Fruit fly (Drosophila melanogaster): ENCODE measurements around the gene Clp.

The Clp gene

DNA sequence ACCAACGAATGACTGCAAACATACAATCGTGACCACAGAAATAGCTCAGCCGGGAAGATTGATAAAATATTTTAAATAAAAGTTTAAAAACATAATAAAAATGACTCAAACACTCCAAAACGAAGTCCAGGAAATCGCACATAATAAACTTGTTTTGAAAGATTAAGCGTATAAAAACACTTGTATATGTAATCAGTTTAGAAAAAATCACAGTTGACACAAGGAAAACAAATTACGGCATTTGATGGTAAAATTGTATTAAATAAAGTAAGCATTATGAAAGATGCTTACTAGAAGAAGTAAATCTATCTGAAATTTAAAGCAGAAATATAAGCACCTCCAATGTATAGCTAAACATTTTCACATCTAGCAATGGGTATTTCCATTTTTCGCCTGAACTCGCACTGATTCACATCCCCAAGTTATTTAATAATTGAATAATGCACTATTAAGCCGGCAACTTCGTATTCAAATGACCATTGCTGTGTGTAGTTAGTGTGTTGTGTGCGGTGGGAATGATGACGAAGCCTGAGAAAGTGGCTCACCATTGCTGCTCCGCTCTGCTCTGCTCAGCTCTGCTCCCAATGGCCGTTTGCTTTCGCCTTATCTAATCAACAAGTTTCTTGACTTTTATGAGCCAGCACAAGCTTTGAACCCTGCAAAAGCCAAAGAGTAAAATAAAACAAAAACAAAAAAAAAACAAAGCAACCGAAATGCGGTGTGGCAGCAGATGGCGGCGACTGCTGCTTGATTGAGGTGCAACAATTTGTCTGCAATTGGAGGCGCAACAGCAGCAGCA lies 27.6 kb downstream of the Clp start:
- TF ChIP-seq CG9948 (tag; optimal IDR thresholded peaks at IDR 0.05) (peak; percentile 42), rn (GFP tag; IDR thresholded peaks at IDR 0.05) (no peak), CG12605 (GFP tag; IDR thresholded peaks at IDR 0.05) (peak; percentile 53; the same call in 1 of the 2 replicates), Pif1A (GFP tag; optimal IDR thresholded peaks at IDR 0.05) (peak; percentile 41), CG17806 (tag; optimal IDR thresholded peaks at IDR 0.05) (peak; percentile 34), CG14655 (GFP tag; optimal IDR thresholded peaks at IDR 0.05) (peak; percentile 83), Pif1B (GFP tag; optimal IDR thresholded peaks at IDR 0.05) (peak; percentile 40), D1 (tag; optimal IDR thresholded peaks at IDR 0.05) (no peak), CG4496 (GFP tag; IDR thresholded peaks at IDR 0.05) (peak; percentile 38; the same call in 2 of the 3 replicates), CG8301 (tag; optimal IDR thresholded peaks at IDR 0.05) (peak; percentile 67), Snoo (tag; optimal IDR thresholded peaks at IDR 0.05) (peak; percentile 28), CG15710 (tag; optimal IDR thresholded peaks at IDR 0.05) (peak; percentile 45), CG34367 (tag; optimal IDR thresholded peaks at IDR 0.05) (no peak), Ets98B (GFP tag; IDR thresholded peaks at IDR 0.05) (no peak; the same call in 1 of the 2 replicates), CG8159 (tag; optimal IDR thresholded peaks at IDR 0.05) (peak; percentile 49)

DNA sequence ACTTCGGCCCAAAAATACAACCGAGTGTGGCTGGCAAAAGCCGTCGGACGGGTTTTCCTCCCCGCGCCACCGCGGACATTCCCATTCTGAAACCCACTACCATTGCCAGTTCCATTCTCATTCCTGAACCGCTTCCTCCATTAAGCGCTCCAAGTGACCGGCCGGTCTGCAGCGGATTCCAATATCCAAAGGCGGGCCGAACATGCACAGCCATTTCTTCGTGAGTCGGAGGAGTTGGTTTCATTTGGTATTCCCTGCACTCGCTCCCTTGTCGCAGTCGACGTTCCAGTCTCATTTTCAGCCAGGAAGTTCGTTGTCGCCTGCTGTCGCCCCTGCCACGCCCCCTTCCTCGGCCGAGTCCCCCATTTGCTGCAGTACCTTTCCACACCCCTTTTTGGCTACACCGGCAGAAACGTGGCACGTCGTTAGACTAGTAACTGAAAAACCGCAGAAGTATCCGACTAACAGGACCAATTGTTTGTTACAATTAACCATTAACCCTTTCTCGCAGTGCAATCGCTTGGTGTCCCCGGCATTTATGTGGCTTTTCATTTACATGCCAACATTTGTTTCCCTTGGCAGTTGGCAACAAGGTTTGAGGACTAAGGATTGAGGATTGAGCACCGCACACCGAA lies 28.3 kb downstream of the Clp start:
- TF ChIP-seq CG13204 (GFP tag; optimal IDR thresholded peaks at IDR 0.05) (peak; percentile 90), Snoo (tag; optimal IDR thresholded peaks at IDR 0.05) (peak; percentile 80), CG8159 (tag; optimal IDR thresholded peaks at IDR 0.05) (peak; percentile 72), CG32121 (GFP tag; IDR thresholded peaks at IDR 0.05) (no peak; the same call in 1 of the 2 replicates), CG14655 (GFP tag; optimal IDR thresholded peaks at IDR 0.05) (peak; percentile 78), CG9948 (tag; optimal IDR thresholded peaks at IDR 0.05) (peak; percentile 63), Pif1A (GFP tag; optimal IDR thresholded peaks at IDR 0.05) (peak; percentile 79), Pif1B (GFP tag; optimal IDR thresholded peaks at IDR 0.05) (peak; percentile 75), CG15710 (tag; optimal IDR thresholded peaks at IDR 0.05) (peak; percentile 61), CG12605 (GFP tag; IDR thresholded peaks at IDR 0.05) (peak; percentile 42), gl (tag; optimal IDR thresholded peaks at IDR 0.05) (peak; percentile 78), rn (GFP tag; IDR thresholded peaks at IDR 0.05) (0 out of 2 replicates have a peak, but pooled peaks have one; percentile 27), D1 (tag; optimal IDR thresholded peaks at IDR 0.05) (no peak), CG34367 (tag; optimal IDR thresholded peaks at IDR 0.05) (peak; percentile 54), CG4496 (GFP tag; IDR thresholded peaks at IDR 0.05) (peak; percentile 77), Ets98B (GFP tag; IDR thresholded peaks at IDR 0.05) (peak; percentile 51), CG10348 (GFP tag; IDR thresholded peaks at IDR 0.05) (no peak), EcR (GFP tag; optimal IDR thresholded peaks at IDR 0.05) (peak; percentile 80), CG8301 (tag; optimal IDR thresholded peaks at IDR 0.05) (peak; percentile 55), CG17806 (tag; optimal IDR thresholded peaks at IDR 0.05) (peak; percentile 71), fd96Ca (GFP tag; IDR thresholded peaks at IDR 0.05) (peak; percentile 46; the same call in 1 of the 3 replicates)

DNA sequence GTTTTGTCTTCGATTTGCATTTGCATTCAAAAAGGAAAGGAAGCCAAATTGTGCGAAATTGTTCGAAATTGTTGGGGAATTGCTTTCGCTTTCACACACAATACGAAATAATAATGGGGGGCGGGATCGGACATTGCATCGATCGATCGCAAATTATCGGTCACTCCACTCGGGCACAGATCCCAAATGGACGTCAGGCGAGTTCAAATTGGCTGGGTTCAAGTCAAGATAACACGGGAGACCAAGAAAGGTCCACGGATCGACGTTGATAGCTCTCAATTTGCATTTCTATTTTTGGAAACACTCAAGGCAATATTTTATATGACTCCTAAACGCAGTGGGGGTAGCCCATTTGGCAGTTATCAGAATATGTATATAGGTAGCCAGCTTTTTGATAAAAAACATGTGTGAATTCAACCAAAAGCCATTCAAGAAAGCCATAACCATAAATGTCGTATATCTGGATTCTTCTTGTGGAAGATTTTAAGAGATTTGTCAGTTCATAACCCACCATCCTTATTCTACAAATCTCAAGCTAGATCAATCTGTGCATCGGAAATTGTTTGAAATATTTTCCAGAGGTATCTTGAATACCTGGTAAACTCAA lies 29.5 kb downstream of the Clp start:
- TF ChIP-seq CG9948 (tag; optimal IDR thresholded peaks at IDR 0.05) (no peak), D1 (tag; optimal IDR thresholded peaks at IDR 0.05) (no peak), Ets98B (GFP tag; IDR thresholded peaks at IDR 0.05) (no peak), EcR (GFP tag; optimal IDR thresholded peaks at IDR 0.05) (peak; percentile 43), Pif1B (GFP tag; optimal IDR thresholded peaks at IDR 0.05) (no peak)

DNA sequence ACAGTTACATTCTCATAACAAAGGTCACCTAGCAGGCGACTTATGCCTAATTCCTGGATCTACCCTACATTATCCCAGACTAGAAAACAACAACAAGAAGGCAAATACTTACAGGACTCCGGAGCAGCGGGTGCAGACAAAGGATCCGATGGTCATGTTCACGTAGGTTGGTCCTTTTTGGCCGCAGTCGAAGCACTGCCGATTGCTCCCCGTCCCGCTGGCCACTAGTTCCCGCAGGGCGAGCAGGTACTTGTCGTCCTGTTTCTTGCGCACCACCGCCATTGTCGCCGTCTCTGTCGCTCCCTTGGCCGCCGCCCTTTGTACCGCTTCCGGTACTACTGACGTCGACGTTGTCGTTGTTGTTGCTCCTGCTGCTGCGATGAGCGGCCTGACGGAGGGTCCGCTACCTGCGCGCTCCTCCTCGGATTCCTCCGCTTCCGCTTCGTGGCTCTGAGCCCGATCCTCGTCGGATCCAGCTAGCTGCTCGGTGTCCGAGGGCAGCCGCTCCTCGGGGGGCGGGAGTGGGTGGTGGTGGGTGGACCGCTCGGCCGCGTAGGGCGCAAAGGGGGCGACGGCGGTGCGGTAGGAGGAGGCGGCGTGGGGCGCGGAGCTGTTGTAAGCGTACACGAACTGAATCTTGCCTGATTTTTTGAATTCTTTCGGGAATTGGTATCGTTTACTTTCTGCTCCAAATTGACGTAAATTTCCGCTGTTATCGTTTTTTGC lies 30.2 kb downstream of the Clp start:
- peak; percentile 68 for TF ChIP-seq CG13204 (GFP tag; optimal IDR thresholded peaks at IDR 0.05)
- no peak for TF ChIP-seq CG32121 (GFP tag; IDR thresholded peaks at IDR 0.05)

DNA sequence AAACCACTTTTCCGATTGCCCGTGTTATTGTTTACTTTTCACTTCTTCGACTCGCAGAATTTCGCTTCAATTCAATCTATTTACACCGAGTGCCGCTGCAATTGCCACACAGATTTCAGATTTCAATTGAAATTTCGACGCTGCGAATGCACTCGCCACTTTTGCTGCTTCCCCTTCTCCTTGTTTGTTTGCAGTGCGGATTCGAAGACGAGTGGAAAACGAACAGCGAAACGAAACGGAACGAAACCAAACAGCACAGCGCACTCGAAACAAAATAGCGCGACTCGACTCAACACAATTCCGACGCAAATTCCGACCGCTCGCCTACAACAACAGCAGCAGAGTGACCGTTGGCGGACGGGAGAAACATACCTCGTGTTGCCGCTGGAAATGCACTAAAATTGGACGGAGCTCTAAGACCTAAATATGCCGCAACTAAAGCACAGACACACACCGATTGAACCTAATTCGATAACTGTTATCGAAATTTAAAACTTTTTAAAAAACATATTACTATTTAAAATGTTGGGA lies 31.0 kb downstream of the Clp start, which contains the start of gene drongo:
TSS of gene drongo (minus strand) at position 345 of the 531 bp plus-strand sequence.
- TF ChIP-seq fd96Ca (GFP tag; IDR thresholded peaks at IDR 0.05) (no peak; the same call in 2 of the 3 replicates), CG17806 (tag; optimal IDR thresholded peaks at IDR 0.05) (no peak), CG34367 (tag; optimal IDR thresholded peaks at IDR 0.05) (no peak), CG8159 (tag; optimal IDR thresholded peaks at IDR 0.05) (peak; percentile 7), CG8301 (tag; optimal IDR thresholded peaks at IDR 0.05) (no peak), CG15710 (tag; optimal IDR thresholded peaks at IDR 0.05) (peak; percentile 7), CG10348 (GFP tag; IDR thresholded peaks at IDR 0.05) (no peak), CG32121 (GFP tag; IDR thresholded peaks at IDR 0.05) (peak; percentile 16; the same call in 1 of the 2 replicates), CG12605 (GFP tag; IDR thresholded peaks at IDR 0.05) (peak; percentile 77), CG4496 (GFP tag; IDR thresholded peaks at IDR 0.05) (peak; percentile 74), CG9948 (tag; optimal IDR thresholded peaks at IDR 0.05) (no peak), CG13204 (GFP tag; optimal IDR thresholded peaks at IDR 0.05) (peak; percentile 48), D1 (tag; optimal IDR thresholded peaks at IDR 0.05) (no peak), Snoo (tag; optimal IDR thresholded peaks at IDR 0.05) (peak; percentile 14), gl (tag; optimal IDR thresholded peaks at IDR 0.05) (peak; percentile 13), Pif1B (GFP tag; optimal IDR thresholded peaks at IDR 0.05) (no peak), EcR (GFP tag; optimal IDR thresholded peaks at IDR 0.05) (peak; percentile 53), Ets98B (GFP tag; IDR thresholded peaks at IDR 0.05) (peak; percentile 64; the same call in 1 of the 2 replicates)

Measured in whole organism, pupa.